Fruit fly (Drosophila melanogaster) whole organism, wandering third instar larva: Measurements from ENCODE around the gene aru.
A peak's percentile ranks its signal among the peaks of the same experiment; 100 is the strongest.

ENCODE experiments used
- Abd-B ChIP-seq: fragments of >200 bp; optimal IDR thresholded peaks from 2 replicates; lab custom pipeline; 2017; ENCODE audit warnings: missing biosample characterization, missing genetic modification characterization
- CG32264 ChIP-seq: fragments of 200-800 bp; sonication (Bioruptor generic); optimal IDR thresholded peaks from 2 replicates; lab custom pipeline; 2016; ENCODE audit warnings: missing biosample characterization, missing genetic modification characterization
- CG9705 ChIP-seq: fragments of 200-800 bp; sonication (Bioruptor generic); optimal IDR thresholded peaks from 2 replicates; lab custom pipeline; 2018; ENCODE audit warnings: missing biosample characterization, mild to moderate bottlenecking, missing genetic modification characterization
- CrebA ChIP-seq: fragments of 200-800 bp; sonication (Bioruptor generic); optimal IDR thresholded peaks from 2 replicates; lab custom pipeline; 2016; ENCODE audit warnings: missing biosample characterization, mild to moderate bottlenecking, missing genetic modification characterization, borderline replicate concordance
- Dfd ChIP-seq: fragments of >200 bp; optimal IDR thresholded peaks from 2 replicates; lab custom pipeline; 2017; ENCODE audit warnings: missing biosample characterization, missing genetic modification characterization
- Dif ChIP-seq: fragments of 200-275, 200-300 bp; sonication (Bioruptor generic); optimal IDR thresholded peaks from 2 replicates; lab custom pipeline; 2018; ENCODE audit warnings: missing biosample characterization, missing genetic modification characterization; ENCODE audit not compliant: partially characterized antibody
- GATAd ChIP-seq: sonication (Bioruptor generic); optimal IDR thresholded peaks from 2 replicates; lab custom pipeline; 2016; ENCODE audit warnings: missing biosample characterization, missing genetic modification characterization
- HLH106 ChIP-seq: fragments of 200-800 bp; optimal IDR thresholded peaks from 3 replicates; lab custom pipeline; 2019; ENCODE audit warnings: missing biosample characterization, mild to moderate bottlenecking, missing genetic modification characterization, moderate library complexity
- Hnf4 ChIP-seq: fragments of 200-800 bp; sonication (Bioruptor generic); optimal IDR thresholded peaks from 2 replicates; lab custom pipeline; 2016; ENCODE audit warnings: missing biosample characterization, mild to moderate bottlenecking, missing genetic modification characterization
- Hr78 ChIP-seq: fragments of >200 bp; optimal IDR thresholded peaks from 2 replicates; lab custom pipeline; 2017; ENCODE audit warnings: missing biosample characterization, missing genetic modification characterization
- Hr83 ChIP-seq: fragments of 200-300 bp; sonication (Bioruptor generic); optimal IDR thresholded peaks from 2 replicates; lab custom pipeline; 2016; ENCODE audit warnings: missing biosample characterization, mild to moderate bottlenecking, missing genetic modification characterization, moderate library complexity; ENCODE audit not compliant: poor library complexity, severe bottlenecking
- Jra ChIP-seq: sonication (Bioruptor generic); optimal IDR thresholded peaks from 2 replicates; lab custom pipeline; 2016; ENCODE audit warnings: missing biosample characterization, missing genetic modification characterization
- Mio ChIP-seq: sonication (Bioruptor generic); optimal IDR thresholded peaks from 2 replicates; lab custom pipeline; 2016; ENCODE audit warnings: missing biosample characterization, missing genetic modification characterization
- Myc ChIP-seq: fragments of >200 bp; optimal IDR thresholded peaks from 2 replicates; lab custom pipeline; 2017
- N ChIP-seq: fragments of >200 bp; optimal IDR thresholded peaks from 2 replicates; lab custom pipeline; 2018; ENCODE audit warnings: missing biosample characterization, missing external identifiers, missing genetic modification characterization
- OdsH ChIP-seq: fragments of 200-800 bp; sonication (Bioruptor generic); optimal IDR thresholded peaks from 2 replicates; lab custom pipeline; 2016; ENCODE audit warnings: missing biosample characterization, mild to moderate bottlenecking, missing genetic modification characterization
- Rel ChIP-seq, 2 experiments: fragments of 200-800 bp; sonication (Bioruptor generic) in 1 of 2; optimal IDR thresholded peaks; 2 replicates in 1 of 2; 3 replicates in 1 of 2; lab custom pipeline; 2016 to 2019; ENCODE audit warnings: mild to moderate bottlenecking in 2 of 2, missing biosample characterization in 2 of 2, missing genetic modification characterization in 2 of 2, moderate library complexity in 1 of 2
- Sp1 ChIP-seq: fragments of 200-800 bp; sonication (Bioruptor generic); optimal IDR thresholded peaks from 3 replicates; lab custom pipeline; 2019; ENCODE audit warnings: missing biosample characterization, mild to moderate bottlenecking, missing genetic modification characterization, moderate library complexity
- Vsx2 ChIP-seq: fragments of 200-300, 225-300 bp; sonication (Bioruptor generic); optimal IDR thresholded peaks from 2 replicates; lab custom pipeline; 2018; ENCODE audit warnings: missing biosample characterization, missing genetic modification characterization; ENCODE audit not compliant: partially characterized antibody
- br ChIP-seq: fragments of 200-800 bp; sonication (Bioruptor generic); optimal IDR thresholded peaks from 2 replicates; lab custom pipeline; 2016; ENCODE audit warnings: missing biosample characterization, missing genetic modification characterization
- brk ChIP-seq: fragments of 200-800 bp; sonication (Bioruptor generic); optimal IDR thresholded peaks from 2 replicates; lab custom pipeline; 2016; ENCODE audit warnings: missing biosample characterization, mild to moderate bottlenecking, missing genetic modification characterization
- dl ChIP-seq, 2 experiments: fragments of 175-275, 200-275 bp in 1 of 2; fragments of 200-275 bp in 1 of 2; sonication (Bioruptor generic); optimal IDR thresholded peaks; lab custom pipeline; 2018; ENCODE audit warnings: mild to moderate bottlenecking in 2 of 2, missing biosample characterization in 2 of 2, missing genetic modification characterization in 2 of 2, moderate library complexity in 2 of 2; ENCODE audit not compliant: partially characterized antibody in 2 of 2, insufficient read depth in 1 of 2
- dmrt93B ChIP-seq: fragments of 200-800 bp; sonication (Bioruptor generic); optimal IDR thresholded peaks from 2 replicates; lab custom pipeline; 2018; ENCODE audit warnings: missing biosample characterization, mild to moderate bottlenecking, missing genetic modification characterization
- dsf ChIP-seq: sonication (Bioruptor generic); optimal IDR thresholded peaks from 2 replicates; lab custom pipeline; 2016; ENCODE audit warnings: missing biosample characterization, missing genetic modification characterization, borderline replicate concordance
- ey ChIP-seq: fragments of 200-800 bp; sonication (Bioruptor generic); optimal IDR thresholded peaks from 2 replicates; lab custom pipeline; 2016; ENCODE audit warnings: missing biosample characterization, missing genetic modification characterization
- foxo ChIP-seq, 2 experiments: fragments of 200-800 bp; sonication (Bioruptor generic); optimal IDR thresholded peaks; 2 replicates in 1 of 2; 3 replicates in 1 of 2; lab custom pipeline; 2016 to 2017; ENCODE audit warnings: missing biosample characterization in 2 of 2, missing genetic modification characterization in 2 of 2
- fru ChIP-seq: fragments of 200-800 bp; sonication (Bioruptor generic); optimal IDR thresholded peaks from 3 replicates; lab custom pipeline; 2016; ENCODE audit warnings: missing biosample characterization, mild to moderate bottlenecking, missing genetic modification characterization
- h ChIP-seq: fragments of 200-800 bp; sonication (Bioruptor generic); optimal IDR thresholded peaks from 3 replicates; lab custom pipeline; 2016; ENCODE audit warnings: missing biosample characterization, mild to moderate bottlenecking, missing genetic modification characterization
- jim ChIP-seq: fragments of 175-275, 200-325 bp; sonication (Bioruptor generic); optimal IDR thresholded peaks from 2 replicates; lab custom pipeline; 2016; ENCODE audit warnings: missing biosample characterization, mild to moderate bottlenecking, missing genetic modification characterization
- lola ChIP-seq: fragments of >200 bp; optimal IDR thresholded peaks from 2 replicates; lab custom pipeline; 2017; ENCODE audit warnings: missing biosample characterization, missing genetic modification characterization
- pan ChIP-seq: fragments of >200 bp; optimal IDR thresholded peaks from 2 replicates; lab custom pipeline; 2017
- psq ChIP-seq: fragments of 200-800 bp; sonication (Bioruptor generic); optimal IDR thresholded peaks from 3 replicates; lab custom pipeline; 2017; ENCODE audit warnings: missing biosample characterization, mild to moderate bottlenecking, missing genetic modification characterization, moderate library complexity
- rgr ChIP-seq: fragments of 200-800 bp; sonication (Bioruptor generic); optimal IDR thresholded peaks from 3 replicates; lab custom pipeline; 2016; ENCODE audit warnings: missing biosample characterization, mild to moderate bottlenecking, missing genetic modification characterization
- sage ChIP-seq: fragments of 200-800 bp; sonication (Bioruptor generic); optimal IDR thresholded peaks from 2 replicates; lab custom pipeline; 2016; ENCODE audit warnings: missing biosample characterization, mild to moderate bottlenecking, missing genetic modification characterization
- sv ChIP-seq: fragments of 200-800 bp; sonication (Bioruptor generic); optimal IDR thresholded peaks from 3 replicates; lab custom pipeline; 2016; ENCODE audit warnings: missing biosample characterization, missing genetic modification characterization
- tai ChIP-seq: sonication (Bioruptor generic); optimal IDR thresholded peaks from 2 replicates; lab custom pipeline; 2016; ENCODE audit warnings: missing biosample characterization, missing genetic modification characterization
- usp ChIP-seq: fragments of >200 bp; optimal IDR thresholded peaks from 2 replicates; lab custom pipeline; 2017; ENCODE audit warnings: missing biosample characterization, missing genetic modification characterization
- woc ChIP-seq: sonication (Bioruptor generic); optimal IDR thresholded peaks from 2 replicates; lab custom pipeline; 2016; ENCODE audit warnings: missing biosample characterization, mild to moderate bottlenecking, missing genetic modification characterization

The aru gene

DNA sequence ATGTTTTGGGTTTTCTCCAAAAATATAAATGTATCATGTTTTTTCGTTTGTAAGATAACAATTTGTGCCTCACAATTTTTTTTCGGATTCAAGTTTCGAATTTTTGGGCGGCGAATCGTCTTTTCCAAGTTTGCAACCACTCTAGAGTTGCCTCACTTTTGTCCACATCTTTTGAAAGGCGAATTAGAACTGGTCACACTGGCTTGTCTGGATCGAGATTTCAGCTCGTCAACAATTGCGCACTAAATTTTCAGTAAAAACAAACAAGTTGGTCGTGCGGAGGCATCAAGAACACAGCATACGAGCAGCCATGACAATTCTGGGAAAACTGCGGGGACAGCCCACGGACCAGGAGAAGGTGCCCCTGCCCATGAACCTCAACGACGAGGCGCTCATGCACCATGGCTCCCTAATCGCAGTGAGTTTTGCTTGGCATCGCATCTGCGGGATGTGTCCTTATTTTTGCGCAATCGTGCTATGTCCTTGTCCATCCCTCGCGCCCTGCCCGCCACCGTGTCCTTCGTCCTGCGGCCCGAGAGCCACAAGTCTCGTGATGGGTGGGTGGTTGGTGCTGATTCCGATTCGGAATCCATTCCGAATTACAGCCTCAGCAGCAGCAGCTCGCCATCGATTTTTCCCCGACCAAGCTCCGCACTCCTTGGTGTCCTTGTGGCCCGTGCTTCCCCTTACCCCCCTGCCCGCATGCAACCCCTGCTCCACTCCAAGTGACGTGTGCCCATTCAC, 46.7 kb downstream of the aru start, which contains the start of gene CG3662:
TSS of gene CG3662 (plus strand) at position 48 of the 744 bp plus-strand sequence.
- TF ChIP-seq rgr (peak; percentile 22), Dfd (GFP tag; lab: Kevin White, UChicago) (no peak), Rel (GFP tag; optimal IDR thresholded peaks at IDR 0.05; lab: Kevin White, UChicago) (no peak), Rel (tag; optimal IDR thresholded peaks at IDR 0.05; lab: Kevin White, UChicago) (peak; percentile 71)

DNA sequence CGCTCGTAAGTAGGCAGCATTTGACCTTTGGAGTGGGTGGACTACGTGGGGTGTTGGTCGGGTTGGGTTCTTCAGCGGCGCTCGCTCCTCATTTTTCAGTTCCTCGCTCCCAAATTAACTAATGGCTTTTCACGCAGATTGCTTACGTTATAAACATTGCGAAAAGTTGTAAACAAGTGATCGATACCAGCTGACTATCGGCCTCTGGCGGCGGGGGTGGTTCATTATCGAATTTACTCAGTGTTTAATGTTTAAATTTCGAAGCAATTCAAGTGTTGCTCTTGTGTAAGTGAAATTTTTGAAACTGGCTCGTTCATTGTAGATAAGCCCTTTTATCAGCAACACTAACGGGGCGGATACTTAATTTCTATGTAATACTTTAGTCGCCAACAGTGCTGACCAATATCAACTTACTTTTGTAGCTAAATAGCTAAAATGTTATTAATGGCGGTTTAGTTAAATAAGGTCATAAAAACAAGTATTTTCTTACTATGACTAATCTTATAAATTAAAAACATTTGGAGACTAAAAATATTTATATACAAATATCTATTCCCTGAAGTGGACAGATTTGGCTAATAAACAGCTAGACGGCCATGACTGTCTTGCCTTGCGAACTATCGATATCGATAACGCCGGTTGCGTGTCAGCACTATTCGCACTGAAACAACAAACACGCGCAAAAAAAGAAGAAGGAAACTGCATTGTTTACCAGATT, 48.7 kb downstream of the aru start, which contains the start of the genes PGAP2 and Clp:
TSS of gene PGAP2 (minus strand) at position 194 of the 718 bp plus-strand sequence.
TSS of gene Clp (plus strand) at position 650 of the 718 bp plus-strand sequence.
- TF ChIP-seq Mio (GFP tag; lab: Kevin White, UChicago) (no peak), ey (GFP tag; lab: Kevin White, UChicago) (peak; percentile 63), usp (GFP tag; lab: Kevin White, UChicago) (no peak), Jra (GFP tag; lab: Kevin White, UChicago) (no peak), GATAd (no peak), Abd-B (no peak), OdsH (GFP tag; lab: Kevin White, UChicago) (peak; percentile 68), jim (GFP tag; lab: Kevin White, UChicago) (no peak), rgr (peak; percentile 69), CrebA (GFP tag; lab: Kevin White, UChicago) (no peak), Hr78 (GFP tag; lab: Kevin White, UChicago) (no peak), foxo (GFP tag; optimal IDR thresholded peaks at IDR 0.05; lab: Kevin White, UChicago) (peak in 1 of 2 experiments; percentile 81), Dfd (GFP tag; lab: Kevin White, UChicago) (no peak), brk (GFP tag; lab: Kevin White, UChicago) (no peak), dl (GFP tag; optimal IDR thresholded peaks at IDR 0.05; lab: Kevin White, UChicago; ENCODE audit: insufficient read depth in 1 of 2, partially characterized antibody in 2 of 2) (no peak), Sp1 (GFP tag; lab: Kevin White, UChicago) (peak; percentile 74), dmrt93B (GFP tag; lab: Kevin White, UChicago) (no peak), h (GFP tag; lab: Kevin White, UChicago) (no peak), N (GFP tag; lab: Kevin White, UChicago) (no peak), fru (GFP tag; lab: Kevin White, UChicago) (no peak), br (GFP tag; lab: Kevin White, UChicago) (no peak), Vsx2 (GFP tag; lab: Kevin White, UChicago) (no peak), tai (GFP tag; lab: Kevin White, UChicago) (no peak), lola (GFP tag; lab: Kevin White, UChicago) (no peak), psq (GFP tag; lab: Kevin White, UChicago) (peak; percentile 57), Rel (GFP tag; optimal IDR thresholded peaks at IDR 0.05; lab: Kevin White, UChicago) (no peak), Rel (tag; optimal IDR thresholded peaks at IDR 0.05; lab: Kevin White, UChicago) (no peak), Myc (peak; percentile 97), CG32264 (no peak), Dif (GFP tag; lab: Kevin White, UChicago) (no peak), sage (GFP tag; lab: Kevin White, UChicago) (no peak), sv (peak; percentile 32), pan (lab: Kevin White, UChicago) (no peak), Hnf4 (GFP tag; lab: Kevin White, UChicago) (no peak), HLH106 (peak; percentile 84), woc (GFP tag; lab: Kevin White, UChicago) (no peak), CG9705 (GFP tag; lab: Kevin White, UChicago) (peak; percentile 65), Hr83 (no peak), dsf (GFP tag; lab: Kevin White, UChicago) (no peak)
